Worm (Caenorhabditis elegans) whole organism, late embryonic: Measurements from ENCODE around the gene dnj-1.

Experiments
- K09A11.1 ChIP-seq: sonication (generic microtip); optimal IDR thresholded peaks from 2 replicates; lab custom pipeline; 2017; ENCODE audit warnings: antibody characterized with exemption, mild to moderate bottlenecking, missing genetic modification characterization, missing compliant biosample characterization; ENCODE audit not compliant: insufficient read depth
- ama-1 ChIP-seq: fragments of 150-350 bp; optimal IDR thresholded peaks from 2 replicates; lab custom pipeline; 2014
- ceh-19 ChIP-seq: fragments of 200-800 bp; sonication (Bioruptor generic); optimal IDR thresholded peaks from 2 replicates; lab custom pipeline; 2018; ENCODE audit warnings: mild to moderate bottlenecking, missing genetic modification characterization, missing compliant biosample characterization
- ceh-22 ChIP-seq: sonication (generic microtip); optimal IDR thresholded peaks from 2 replicates; lab custom pipeline; 2017; ENCODE audit warnings: missing biosample characterization, missing genetic modification characterization
- ceh-24 ChIP-seq: sonication (generic microtip); optimal IDR thresholded peaks from 2 replicates; lab custom pipeline; 2016; ENCODE audit warnings: mild to moderate bottlenecking, missing genetic modification characterization, missing compliant biosample characterization
- ceh-30 ChIP-seq: fragments of 150-350 bp; optimal IDR thresholded peaks from 2 replicates; lab custom pipeline; 2014; ENCODE audit warnings: missing biosample characterization, missing genetic modification characterization
- ceh-34 ChIP-seq: sonication (generic microtip); optimal IDR thresholded peaks from 2 replicates; lab custom pipeline; 2016; ENCODE audit warnings: mild to moderate bottlenecking, missing genetic modification characterization, missing compliant biosample characterization
- ceh-45 ChIP-seq: fragments of 200-800 bp; sonication (Bioruptor generic); IDR thresholded peaks from 2 replicates; pipeline ENCODE4 v1.3.6; 2022; ENCODE audit warnings: missing genetic modification reagents, missing genetic modification characterization, missing compliant biosample characterization
- ceh-48 ChIP-seq: sonication (generic microtip); optimal IDR thresholded peaks from 2 replicates; lab custom pipeline; 2016; ENCODE audit warnings: missing genetic modification characterization, inconsistent platforms, missing compliant biosample characterization
- ceh-9 ChIP-seq: sonication (generic microtip); optimal IDR thresholded peaks from 2 replicates; lab custom pipeline; 2016; ENCODE audit warnings: mild to moderate bottlenecking, missing genetic modification characterization, inconsistent platforms, missing compliant biosample characterization
- che-1 ChIP-seq: sonication (generic microtip); optimal IDR thresholded peaks from 2 replicates; lab custom pipeline; 2016; ENCODE audit warnings: mild to moderate bottlenecking, missing genetic modification characterization, missing compliant biosample characterization
- dve-1 ChIP-seq: sonication (generic microtip); optimal IDR thresholded peaks from 2 replicates; lab custom pipeline; 2017; ENCODE audit warnings: antibody characterized with exemption, mild to moderate bottlenecking, missing genetic modification characterization, missing compliant biosample characterization
- elt-2 ChIP-seq: sonication (generic microtip); optimal IDR thresholded peaks from 2 replicates; lab custom pipeline; 2016; ENCODE audit warnings: missing genetic modification reagents, missing genetic modification characterization, missing compliant biosample characterization
- eyg-1 ChIP-seq: sonication (generic microtip); optimal IDR thresholded peaks from 2 replicates; lab custom pipeline; 2016; ENCODE audit warnings: missing genotype, missing genetic modification characterization, missing compliant biosample characterization
- fkh-6 ChIP-seq: sonication (generic microtip); optimal IDR thresholded peaks from 2 replicates; lab custom pipeline; 2016; ENCODE audit warnings: missing genetic modification characterization, missing compliant biosample characterization
- gmeb-2 ChIP-seq: sonication (generic microtip); optimal IDR thresholded peaks from 2 replicates; lab custom pipeline; 2016; ENCODE audit warnings: missing genetic modification characterization, inconsistent platforms, missing compliant biosample characterization
- hlh-13 ChIP-seq: fragments of 200-800 bp; sonication (Bioruptor generic); optimal IDR thresholded peaks from 2 replicates; lab custom pipeline; 2018; ENCODE audit warnings: mild to moderate bottlenecking, missing genetic modification characterization, missing compliant biosample characterization
- hlh-6 ChIP-seq: sonication (generic microtip); optimal IDR thresholded peaks from 2 replicates; lab custom pipeline; 2016; ENCODE audit warnings: missing genotype, missing genetic modification characterization, missing compliant biosample characterization
- lin-11 ChIP-seq: fragments of 200-800 bp; sonication (Bioruptor generic); optimal IDR thresholded peaks from 2 replicates; lab custom pipeline; 2018; ENCODE audit warnings: mild to moderate bottlenecking, missing genetic modification characterization, missing compliant biosample characterization
- mec-3 ChIP-seq: sonication (generic microtip); optimal IDR thresholded peaks from 2 replicates; lab custom pipeline; 2016; ENCODE audit warnings: borderline replicate concordance, missing genetic modification characterization, missing compliant biosample characterization
- npax-4 ChIP-seq: sonication (generic microtip); optimal IDR thresholded peaks from 2 replicates; lab custom pipeline; 2016; ENCODE audit warnings: missing genetic modification characterization, missing compliant biosample characterization
- odd-2 ChIP-seq: sonication (generic microtip); optimal IDR thresholded peaks from 2 replicates; lab custom pipeline; 2017; ENCODE audit warnings: antibody characterized with exemption, mild to moderate bottlenecking, missing genetic modification characterization, missing compliant biosample characterization
- pha-2 ChIP-seq: sonication (generic microtip); optimal IDR thresholded peaks from 2 replicates; lab custom pipeline; 2017; ENCODE audit warnings: mild to moderate bottlenecking, missing genetic modification characterization, missing compliant biosample characterization
- pha-4 ChIP-seq: fragments of 150-350 bp; optimal IDR thresholded peaks from 2 replicates; lab custom pipeline; 2018; ENCODE audit warnings: missing biosample characterization, missing genetic modification reagents, missing genetic modification characterization
- pqm-1 ChIP-seq: sonication (generic microtip); optimal IDR thresholded peaks from 2 replicates; lab custom pipeline; 2016; ENCODE audit warnings: missing genetic modification characterization, missing compliant biosample characterization
- rnt-1 ChIP-seq: sonication (generic microtip); optimal IDR thresholded peaks from 2 replicates; lab custom pipeline; 2016; ENCODE audit warnings: missing genetic modification characterization, missing compliant biosample characterization
- sdc-2 ChIP-seq: sonication (generic microtip); optimal IDR thresholded peaks from 2 replicates; lab custom pipeline; 2016; ENCODE audit warnings: missing genotype, missing genetic modification characterization, missing compliant biosample characterization
- sox-4 ChIP-seq: sonication (generic microtip); optimal IDR thresholded peaks from 2 replicates; lab custom pipeline; 2017; ENCODE audit warnings: mild to moderate bottlenecking, missing genetic modification characterization, inconsistent platforms, missing compliant biosample characterization
- tbx-7 ChIP-seq: sonication (generic microtip); optimal IDR thresholded peaks from 2 replicates; lab custom pipeline; 2016; ENCODE audit warnings: missing genotype, missing genetic modification characterization, missing compliant biosample characterization
- unc-3 ChIP-seq, 2 experiments: fragments of 200-800 bp in 1 of 2; sonication (Bioruptor generic) in 1 of 2; sonication (generic microtip) in 1 of 2; conservative IDR thresholded peaks in 1 of 2; optimal IDR thresholded peaks in 1 of 2; 2 replicates each; pipeline versions ENCODE4 v1.3.6 to Lab custom; 2016 to 2022; ENCODE audit warnings: missing compliant biosample characterization in 2 of 2, missing genetic modification characterization in 2 of 2, missing genetic modification reagents in 1 of 2
- unc-42 ChIP-seq: sonication (generic microtip); optimal IDR thresholded peaks from 2 replicates; lab custom pipeline; 2016; ENCODE audit warnings: missing genotype, missing genetic modification characterization, missing compliant biosample characterization
- unc-55 ChIP-seq: sonication (generic microtip); optimal IDR thresholded peaks from 2 replicates; lab custom pipeline; 2017; ENCODE audit warnings: missing biosample characterization, missing genetic modification reagents, missing genetic modification characterization
- zip-5 ChIP-seq: sonication (generic microtip); optimal IDR thresholded peaks from 2 replicates; lab custom pipeline; 2016; ENCODE audit warnings: missing genetic modification characterization, missing compliant biosample characterization

dnj-1 gene

ce11 chrIV:11273151-11273550 is 25.7 kb upstream of the dnj-1 start, which contains the start of gene gtl-2:
TSS of gene gtl-2 (plus strand) at chrIV:11273451.
- no peak for TF ChIP-seq pha-2 (tag; lab: Kevin White, UChicago)

- TF ChIP-seq ceh-24: no peak
- TF ChIP-seq ceh-48 (tag; lab: Kevin White, UChicago): no peak
- TF ChIP-seq lin-11 (tag; lab: Kevin White, UChicago): no peak
- no peak for TF ChIP-seq elt-2 (tag; lab: Kevin White, UChicago)
- TF ChIP-seq fkh-6 (tag; lab: Kevin White, UChicago): no peak
- no peak for TF ChIP-seq eyg-1
- TF ChIP-seq npax-4: no peak
- TF ChIP-seq mec-3 (tag; lab: Kevin White, UChicago): no peak
- TF ChIP-seq, all 69 proteins: peak for 0
These were observed 22.8 kb upstream of the dnj-1 start for ce11 chrIV:11276026-11276425.

- TF ChIP-seq npax-4 (no peak), odd-2 (no peak), mec-3 (tag; lab: Kevin White, UChicago) (no peak), unc-42 (tag; lab: Kevin White, UChicago) (no peak), ceh-45 (GFP tag; lab: Robert Waterston, UW) (no peak), dve-1 (tag; lab: Kevin White, UChicago) (peak; percentile 63), ceh-22 (tag; lab: Kevin White, UChicago) (no peak), ceh-30 (tag; lab: Kevin White, UChicago) (no peak), elt-2 (tag; lab: Kevin White, UChicago) (peak; percentile 77), K09A11.1 (tag; lab: Kevin White, UChicago) (no peak)
These were observed 14.7 kb upstream of the dnj-1 start for ce11 chrIV:11284102-11284531.

- TF ChIP-seq hlh-13 (GFP tag; lab: Kevin White, UChicago) (no peak), zip-5 (tag; lab: Kevin White, UChicago) (no peak), unc-3 (GFP tag; conservative IDR thresholded peaks at IDR 0.05; lab: Robert Waterston, UW) (no peak), unc-3 (tag; optimal IDR thresholded peaks at IDR 0.05; lab: Kevin White, UChicago) (no peak), ceh-34 (no peak), pha-4 (tag; lab: Kevin White, UChicago) (no peak), gmeb-2 (tag; lab: Kevin White, UChicago) (no peak), sdc-2 (tag; lab: Kevin White, UChicago) (no peak), hlh-6 (tag; lab: Kevin White, UChicago) (no peak), ama-1 (no peak), ceh-9 (tag; lab: Kevin White, UChicago) (no peak), pqm-1 (tag; lab: Kevin White, UChicago) (no peak), rnt-1 (tag; lab: Kevin White, UChicago) (no peak), npax-4 (no peak), sox-4 (no peak), ceh-19 (GFP tag; lab: Kevin White, UChicago) (no peak), ceh-24 (no peak)
These were observed 13.6 kb upstream of the dnj-1 start for ce11 chrIV:11285239-11285638.

- TF ChIP-seq fkh-6 (tag; lab: Kevin White, UChicago): no peak
- no peak for TF ChIP-seq hlh-6 (tag; lab: Kevin White, UChicago)
- no peak for TF ChIP-seq tbx-7 (tag; lab: Kevin White, UChicago)
- TF ChIP-seq unc-55 (GFP tag; lab: Kevin White, UChicago): no peak
- TF ChIP-seq che-1 (tag; lab: Kevin White, UChicago): no peak
- no peak for TF ChIP-seq odd-2
- TF ChIP-seq ceh-19 (GFP tag; lab: Kevin White, UChicago): no peak
- TF ChIP-seq K09A11.1 (tag; lab: Kevin White, UChicago): no peak
- TF ChIP-seq pha-2 (tag; lab: Kevin White, UChicago): no peak
- no peak for TF ChIP-seq ama-1
These were observed 12.7 kb upstream of the dnj-1 start for ce11 chrIV:11286112-11286511.
